Worm (Caenorhabditis elegans) whole organism, young adult: ENCODE data around the gene T26G10.3.

Source experiments
- aptf-2 ChIP-seq: fragments of 200-800 bp; sonication (Bioruptor generic); conservative IDR thresholded peaks from 2 replicates; pipeline ENCODE4 v1.3.6; 2022; ENCODE audit warnings: missing genetic modification reagents, missing genetic modification characterization, missing compliant biosample characterization
- hmg-20 ChIP-seq: fragments of 200-800 bp; sonication (Bioruptor generic); IDR thresholded peaks from 2 replicates; pipeline ENCODE4 v1.3.6; 2022; ENCODE audit warnings: missing genetic modification reagents, missing genetic modification characterization, missing compliant biosample characterization
- mcd-1 ChIP-seq: fragments of 200-800 bp; sonication (Bioruptor generic); IDR thresholded peaks from 2 replicates; pipeline ENCODE4 v1.3.6; 2022; ENCODE audit warnings: missing genetic modification reagents, missing genetic modification characterization, missing compliant biosample characterization
- unc-62 ChIP-seq: fragments of 150-350 bp; optimal IDR thresholded peaks from 2 replicates; lab custom pipeline; 2014; ENCODE audit warnings: missing biosample characterization, missing genetic modification reagents, missing genetic modification characterization
- ztf-26 ChIP-seq: sonication (generic microtip); optimal IDR thresholded peaks from 2 replicates; lab custom pipeline; 2017; ENCODE audit warnings: missing genetic modification characterization, missing compliant biosample characterization

ce11 chrIII:9376701-9377100, 36.5 kb downstream of the T26G10.3 start:
- TF ChIP-seq ztf-26 (tag; lab: Kevin White, UChicago) (no peak), unc-62 (GFP tag; lab: Kevin White, UChicago) (no peak), hmg-20 (GFP tag; lab: Robert Waterston, UW) (no peak), aptf-2 (no peak), mcd-1 (no peak)
